Fruit fly (Drosophila melanogaster) whole organism, embryonic: Measurements from ENCODE around the gene CG2076.

Experiments used
- HLH54F ChIP-seq: fragments of 200-800 bp; sonication (Bioruptor generic); optimal IDR thresholded peaks from 3 replicates; lab custom pipeline; 2016; ENCODE audit warnings: missing biosample characterization, missing genetic modification characterization
- gsb ChIP-seq: fragments of 200-800 bp; sonication (Bioruptor generic); IDR thresholded peaks from 2 replicates; pipeline ENCODE4 v1.3.6; 2022; ENCODE audit warnings: missing biosample characterization, missing genetic modification characterization

- TF ChIP-seq gsb (GFP tag; lab: Robert Waterston, UW): no peak
- TF ChIP-seq HLH54F (GFP tag; lab: Kevin White, UChicago): no peak
Observed at dm6 chrX:11136587-11137512, 46.8 kb downstream of the CG2076 start, which contains the start of gene Klp10A.
